Fruit fly (Drosophila melanogaster): ENCODE measurements around the gene CG7215.

CG7215 gene

DNA sequence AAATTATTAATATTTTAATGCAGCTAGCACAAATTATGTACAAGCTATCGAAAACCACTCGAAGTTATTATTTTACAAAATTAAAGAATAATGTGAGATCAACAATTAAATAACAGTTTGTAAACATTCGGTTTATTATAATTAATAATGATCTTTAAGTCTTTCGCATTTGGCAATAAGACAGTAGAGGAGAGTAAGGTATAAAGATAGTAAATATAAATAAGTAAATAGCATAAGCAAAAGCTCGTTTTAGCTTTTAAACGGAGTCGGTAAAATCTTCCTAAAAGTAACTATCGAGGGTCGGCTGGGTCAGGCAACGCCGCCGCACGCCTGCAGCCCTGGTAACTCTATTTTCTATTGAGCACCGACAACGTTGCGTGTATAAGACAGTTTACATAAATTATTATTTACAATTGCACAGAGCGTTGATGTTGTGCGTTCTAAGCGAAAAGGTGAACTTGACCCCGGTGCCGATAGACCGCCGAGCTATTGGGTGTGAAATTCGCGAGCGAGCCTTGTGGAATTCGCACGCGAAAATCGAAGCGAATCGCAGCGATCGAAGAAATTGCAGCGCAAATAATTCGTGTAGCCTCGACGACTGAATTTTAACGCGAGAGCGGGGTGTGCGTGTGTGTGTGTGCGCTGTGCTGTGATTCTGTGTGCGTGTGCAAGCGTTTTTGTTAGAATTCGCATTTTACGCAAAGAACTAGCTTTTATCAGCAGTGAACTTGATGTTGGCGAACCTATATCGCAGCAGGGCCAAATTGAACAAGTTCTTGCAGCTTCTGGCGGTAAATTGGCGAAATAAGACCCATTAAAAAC lies 554 bp upstream of the CG7215 start, which contains the start of gene wrd (continued):
- TF ChIP-seq CG8359 (GFP tag; optimal IDR thresholded peaks at IDR 0.05; ENCODE audit: borderline replicate concordance), result no peak
- no peak for TF ChIP-seq CG4282 (GFP tag; optimal IDR thresholded peaks at IDR 0.05)
- TF ChIP-seq ewg (GFP tag; optimal IDR thresholded peaks at IDR 0.05), result no peak
- TF ChIP-seq Xrp1 (GFP tag; IDR thresholded peaks at IDR 0.05), result no peak
- no peak for TF ChIP-seq salm (tag; optimal IDR thresholded peaks at IDR 0.05)
- no peak for TF ChIP-seq fd102C (GFP tag; optimal IDR thresholded peaks at IDR 0.05)
- no peak for TF ChIP-seq zen (tag; optimal IDR thresholded peaks at IDR 0.05)
- no peak for TF ChIP-seq tna (GFP tag; IDR thresholded peaks at IDR 0.05; ENCODE audit: partially characterized antibody)
- TF ChIP-seq CG14667 (GFP tag; IDR thresholded peaks at IDR 0.05), result no peak
- peak in 1 of 2 experiments; percentile 17 for TF ChIP-seq dpn (GFP tag; optimal IDR thresholded peaks at IDR 0.05)
- no peak; the same call in 2 of the 3 replicates for TF ChIP-seq zfh1 (GFP tag; IDR thresholded peaks at IDR 0.05)
- no peak for TF ChIP-seq CG4328 (GFP tag; optimal IDR thresholded peaks at IDR 0.05)
- no peak for TF ChIP-seq CG7357 (GFP tag; IDR thresholded peaks at IDR 0.05)
- no peak for TF ChIP-seq CG18011 (GFP tag; optimal IDR thresholded peaks at IDR 0.05)
- no peak for TF ChIP-seq Doc3 (GFP tag; IDR thresholded peaks at IDR 0.05; ENCODE audit: partially characterized antibody)
- no peak for TF ChIP-seq CG12219 (GFP tag; optimal IDR thresholded peaks at IDR 0.05)
- no peak for TF ChIP-seq CG1233 (GFP tag; optimal IDR thresholded peaks at IDR 0.05)
- TF ChIP-seq CG15514 (GFP tag; optimal IDR thresholded peaks at IDR 0.05), result peak; percentile 79
- TF ChIP-seq Nf-YA (GFP tag; IDR thresholded peaks at IDR 0.05), result no peak
- TF ChIP-seq CG12155 (GFP tag; optimal IDR thresholded peaks at IDR 0.05), result peak; percentile 24
- no peak for TF ChIP-seq CG31365 (tag; optimal IDR thresholded peaks at IDR 0.05)
- TF ChIP-seq Dad (GFP tag; optimal IDR thresholded peaks at IDR 0.05), result no peak
- TF ChIP-seq CG10267 (tag; optimal IDR thresholded peaks at IDR 0.05), result peak; percentile 3
- TF ChIP-seq NK7.1 (GFP tag; optimal IDR thresholded peaks at IDR 0.05), result no peak
- peak; percentile 43 for TF ChIP-seq CG1603 (tag; optimal IDR thresholded peaks at IDR 0.05)
- TF ChIP-seq sima (GFP tag; optimal IDR thresholded peaks at IDR 0.05), result no peak
- TF ChIP-seq org-1 (GFP tag; optimal IDR thresholded peaks at IDR 0.05), result no peak
- no peak for TF ChIP-seq CG6765 (GFP tag; optimal IDR thresholded peaks at IDR 0.05)
- no peak for TF ChIP-seq en (GFP tag; optimal IDR thresholded peaks at IDR 0.05)
- TF ChIP-seq CG1602 (GFP tag; optimal IDR thresholded peaks at IDR 0.05), result peak; percentile 35
- no peak for TF ChIP-seq gce (GFP tag; IDR thresholded peaks at IDR 0.05)
- no peak for TF ChIP-seq CG31224 (GFP tag; IDR thresholded peaks at IDR 0.05)
- no peak for TF ChIP-seq slp2 (GFP tag; optimal IDR thresholded peaks at IDR 0.05)
- 0 out of 2 replicates have a peak, but pooled peaks have one; percentile 18 for TF ChIP-seq ato (GFP tag; IDR thresholded peaks at IDR 0.05; ENCODE audit: partially characterized antibody)
- no peak for TF ChIP-seq ERR (GFP tag; optimal IDR thresholded peaks at IDR 0.05)
- TF ChIP-seq CG12236 (GFP tag; optimal IDR thresholded peaks at IDR 0.05), result no peak
- no peak for TF ChIP-seq Aef1 (GFP tag; IDR thresholded peaks at IDR 0.05)
- TF ChIP-seq CG10565 (GFP tag; optimal IDR thresholded peaks at IDR 0.05), result no peak
- TF ChIP-seq CG12104 (GFP tag; optimal IDR thresholded peaks at IDR 0.05), result peak; percentile 17
- no peak for TF ChIP-seq CG12299 (tag; optimal IDR thresholded peaks at IDR 0.05)
- TF ChIP-seq CG42726 (GFP tag; IDR thresholded peaks at IDR 0.05; ENCODE audit: partially characterized antibody), result no peak
- TF ChIP-seq D19A (tag; optimal IDR thresholded peaks at IDR 0.05), result peak; percentile 2
- no peak for TF ChIP-seq Ets97D (GFP tag; optimal IDR thresholded peaks at IDR 0.05)
- TF ChIP-seq ase (GFP tag; IDR thresholded peaks at IDR 0.05), result no peak
- TF ChIP-seq BEAF-32 (GFP tag; optimal IDR thresholded peaks at IDR 0.05), result peak; percentile 53
- no peak for TF ChIP-seq MTF-1 (GFP tag; optimal IDR thresholded peaks at IDR 0.05; ENCODE audit: borderline replicate concordance)
- no peak for TF ChIP-seq CG43689 (GFP tag; IDR thresholded peaks at IDR 0.05)
- TF ChIP-seq Ets65A (GFP tag), result no peak
- TF ChIP-seq pros (GFP tag; optimal IDR thresholded peaks at IDR 0.05), result no peak
